Fruit fly (Drosophila melanogaster) whole organism, pupa: ENCODE results near the gene Hexo1.

ENCODE experiments used
- CG13204 ChIP-seq: fragments of 200-800 bp; sonication (Bioruptor generic); optimal IDR thresholded peaks from 2 replicates; lab custom pipeline; 2018; ENCODE audit warnings: missing biosample characterization, mild to moderate bottlenecking, missing genetic modification characterization, moderate library complexity
- CG8159 ChIP-seq: fragments of 200-800 bp; sonication (Bioruptor generic); optimal IDR thresholded peaks from 3 replicates; lab custom pipeline; 2018; ENCODE audit warnings: missing biosample characterization, mild to moderate bottlenecking, missing genetic modification characterization, moderate library complexity
- CG8301 ChIP-seq: fragments of 200-800 bp; sonication (Bioruptor generic); optimal IDR thresholded peaks from 2 replicates; lab custom pipeline; 2018; ENCODE audit warnings: missing biosample characterization, mild to moderate bottlenecking, missing genetic modification characterization
- D1 ChIP-seq: fragments of 200-800 bp; sonication (Bioruptor generic); optimal IDR thresholded peaks from 2 replicates; lab custom pipeline; 2018; ENCODE audit warnings: missing biosample characterization, mild to moderate bottlenecking, missing genetic modification characterization, moderate library complexity
- EcR ChIP-seq: fragments of 200-800 bp; sonication (Bioruptor generic); optimal IDR thresholded peaks from 3 replicates; lab custom pipeline; 2019; ENCODE audit warnings: missing biosample characterization, missing genetic modification characterization, mild to moderate bottlenecking, moderate library complexity, missing genetic modification reagents
- fd96Ca ChIP-seq: fragments of 200-800 bp; sonication (Bioruptor generic); IDR thresholded peaks from 3 replicates; pipeline ENCODE4 v1.3.6; 2022; ENCODE audit warnings: missing biosample characterization, missing genetic modification characterization
- gl ChIP-seq: fragments of 200-800 bp; sonication (Bioruptor generic); optimal IDR thresholded peaks from 2 replicates; lab custom pipeline; 2018; ENCODE audit warnings: missing biosample characterization, mild to moderate bottlenecking, missing genetic modification characterization

DNA sequence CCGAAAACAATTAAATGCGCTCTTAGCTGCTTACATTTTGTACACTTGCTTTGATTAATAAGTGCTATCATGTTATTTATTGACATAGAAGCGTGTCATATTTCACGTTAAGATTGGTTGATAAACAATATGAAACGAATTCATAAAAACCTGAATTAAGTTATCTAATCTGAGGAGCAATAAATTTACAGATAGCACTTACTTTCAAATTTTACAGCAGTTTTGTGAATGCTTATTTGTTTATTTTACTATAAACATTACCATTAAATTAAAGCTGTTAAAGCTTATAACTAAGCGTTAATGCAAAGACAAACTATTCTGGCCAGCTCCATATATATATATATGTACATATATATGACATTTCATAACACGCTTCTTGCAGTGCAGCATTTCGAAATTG, 13.6 kb downstream of the Hexo1 start:
- TF ChIP-seq CG8301 (no peak), fd96Ca (GFP tag; lab: Robert Waterston, UW) (no peak), gl (tag; lab: Kevin White, UChicago) (no peak), CG8159 (no peak), D1 (tag; lab: Kevin White, UChicago) (no peak), EcR (GFP tag; lab: Kevin White, UChicago) (no peak), CG13204 (GFP tag; lab: Kevin White, UChicago) (no peak)
